Fruit fly (Drosophila melanogaster) whole organism, embryonic: ENCODE results near the gene CG9288.

Experiments
- Atf6 ChIP-seq: fragments of 200-800 bp; sonication (Bioruptor generic); IDR thresholded peaks from 2 replicates; pipeline ENCODE4 v1.3.6; 2022; ENCODE audit warnings: missing biosample characterization, missing genetic modification characterization
- CG10431 ChIP-seq: fragments of 200-800 bp; sonication (Bioruptor generic); optimal IDR thresholded peaks from 3 replicates; lab custom pipeline; 2018; ENCODE audit warnings: missing biosample characterization, mild to moderate bottlenecking, missing genetic modification characterization
- CG11504 ChIP-seq: fragments of 200-800 bp; sonication (Bioruptor generic); optimal IDR thresholded peaks from 3 replicates; lab custom pipeline; 2019; ENCODE audit warnings: missing biosample characterization, mild to moderate bottlenecking, missing genetic modification characterization, moderate library complexity
- CG12071 ChIP-seq: fragments of 200-800 bp; sonication (Bioruptor generic); optimal IDR thresholded peaks from 3 replicates; lab custom pipeline; 2018; ENCODE audit warnings: missing biosample characterization, mild to moderate bottlenecking, missing genetic modification characterization
- CG14050 ChIP-seq: fragments of 200-800 bp; sonication (Bioruptor generic); IDR thresholded peaks from 3 replicates; pipeline ENCODE4 v1.3.6; 2022; ENCODE audit warnings: missing biosample characterization, missing genetic modification characterization
- CG17361 ChIP-seq: fragments of 200-800 bp; sonication (Bioruptor generic); IDR thresholded peaks from 3 replicates; pipeline ENCODE4 v1.3.6; 2022; ENCODE audit warnings: missing biosample characterization, missing genetic modification characterization
- CG17612 ChIP-seq: fragments of 200-800 bp; sonication (Bioruptor generic); IDR thresholded peaks from 2 replicates; pipeline ENCODE4 v1.3.6; 2022; ENCODE audit warnings: missing biosample characterization, missing genetic modification characterization
- CG18262 ChIP-seq: fragments of 200-800 bp; optimal IDR thresholded peaks from 3 replicates; lab custom pipeline; 2019; ENCODE audit warnings: missing biosample characterization, mild to moderate bottlenecking, missing genetic modification characterization, moderate library complexity
- CG3407 ChIP-seq: fragments of 200-800 bp; sonication (Bioruptor generic); optimal IDR thresholded peaks from 2 replicates; lab custom pipeline; 2018; ENCODE audit warnings: missing biosample characterization, mild to moderate bottlenecking, missing genetic modification characterization
- CG3726 ChIP-seq: fragments of 200-800 bp; sonication (Bioruptor generic); IDR thresholded peaks from 3 replicates; pipeline ENCODE4, ENCODE4 v1.3.6; 2022; ENCODE audit warnings: missing biosample characterization, missing genetic modification characterization
- CG4854 ChIP-seq: fragments of 200-800 bp; sonication (Bioruptor generic); optimal IDR thresholded peaks from 2 replicates; lab custom pipeline; 2016; ENCODE audit warnings: missing biosample characterization, missing genetic modification characterization, inconsistent platforms
- CG7928 ChIP-seq: fragments of 200-800 bp; sonication (Bioruptor generic); optimal IDR thresholded peaks from 2 replicates; lab custom pipeline; 2017; ENCODE audit warnings: missing biosample characterization, mild to moderate bottlenecking, missing genetic modification characterization
- CG7987 ChIP-seq: fragments of 200-800 bp; sonication (Bioruptor generic); optimal IDR thresholded peaks from 2 replicates; lab custom pipeline; 2018; ENCODE audit warnings: missing biosample characterization, mild to moderate bottlenecking, missing genetic modification characterization, moderate library complexity
- Dbx ChIP-seq: fragments of 200-800 bp; sonication (Bioruptor generic); IDR thresholded peaks from 3 replicates; pipeline ENCODE4 v1.3.6; 2022; ENCODE audit warnings: missing biosample characterization, missing genetic modification characterization
- Doc3 ChIP-seq: fragments of 200-800 bp; sonication (Bioruptor generic); IDR thresholded peaks from 3 replicates; pipeline ENCODE4 v1.3.6; 2022; ENCODE audit warnings: missing biosample characterization, missing genetic modification characterization; ENCODE audit not compliant: partially characterized antibody
- Ets65A ChIP-seq: fragments of 200-800 bp; sonication (Bioruptor generic); peaks from one replicate; lab custom pipeline; 2016; ENCODE audit warnings: missing biosample characterization, missing genetic modification characterization
- HLH4C ChIP-seq: fragments of 200-800 bp; sonication (Bioruptor generic); IDR thresholded peaks from 3 replicates; pipeline ENCODE4 v1.3.6; 2022; ENCODE audit warnings: missing biosample characterization, missing genetic modification characterization; ENCODE audit not compliant: partially characterized antibody
- Hr3 ChIP-seq: fragments of 200-800 bp; sonication (Bioruptor generic); optimal IDR thresholded peaks from 3 replicates; lab custom pipeline; 2016; ENCODE audit warnings: missing biosample characterization, missing genetic modification characterization
- Hr51 ChIP-seq, 2 experiments: fragments of 200-800 bp; sonication (Bioruptor generic); optimal IDR thresholded peaks; 2 replicates in 1 of 2; 3 replicates in 1 of 2; lab custom pipeline; 2016 to 2018; ENCODE audit warnings: missing biosample characterization in 2 of 2, missing genetic modification characterization in 2 of 2, mild to moderate bottlenecking in 1 of 2, moderate library complexity in 1 of 2
- Hr78 ChIP-seq, 2 experiments: fragments of 200-800 bp in 1 of 2; fragments of >200 bp in 1 of 2; sonication (Bioruptor generic) in 1 of 2; optimal IDR thresholded peaks; 2 replicates each; lab custom pipeline; 2017 to 2019; ENCODE audit warnings: missing biosample characterization in 2 of 2, missing genetic modification characterization in 2 of 2, mild to moderate bottlenecking in 1 of 2, moderate library complexity in 1 of 2
- MBD-R2 ChIP-seq: fragments of 200-800 bp; sonication (Bioruptor generic); IDR thresholded peaks from 2 replicates; pipeline ENCODE4 v1.3.6; 2022; ENCODE audit warnings: missing biosample characterization, missing genetic modification characterization
- Scr ChIP-seq: fragments of 200-800 bp; sonication (Bioruptor generic); IDR thresholded peaks from 2 replicates; pipeline ENCODE4 v1.3.6; 2022; ENCODE audit warnings: missing biosample characterization, missing genetic modification characterization; ENCODE audit not compliant: partially characterized antibody
- Sin3A ChIP-seq: fragments of >200 bp; optimal IDR thresholded peaks from 2 replicates; lab custom pipeline; 2018
- Six4 ChIP-seq: fragments of 200-800 bp; sonication (Bioruptor generic); optimal IDR thresholded peaks from 2 replicates; lab custom pipeline; 2016; ENCODE audit warnings: missing biosample characterization, missing genetic modification characterization
- Sox100B ChIP-seq: fragments of 200-800 bp; sonication (Bioruptor generic); optimal IDR thresholded peaks from 3 replicates; lab custom pipeline; 2018; ENCODE audit warnings: missing biosample characterization, mild to moderate bottlenecking, missing genetic modification characterization
- amos ChIP-seq: fragments of 200-800 bp; sonication (Bioruptor generic); IDR thresholded peaks from 2 replicates; pipeline ENCODE4 v1.3.6; 2022; ENCODE audit warnings: missing biosample characterization, missing genetic modification characterization; ENCODE audit not compliant: partially characterized antibody
- br ChIP-seq: fragments of >200 bp; optimal IDR thresholded peaks from 2 replicates; lab custom pipeline; 2017
- bsh ChIP-seq, 2 experiments: fragments of 200-800 bp; sonication (Bioruptor generic); optimal IDR thresholded peaks; 2 replicates each; lab custom pipeline; 2017 to 2018; ENCODE audit warnings: mild to moderate bottlenecking in 2 of 2, missing biosample characterization in 2 of 2, missing genetic modification characterization in 2 of 2, moderate library complexity in 1 of 2
- crol ChIP-seq: fragments of 200-800 bp; sonication (Bioruptor generic); IDR thresholded peaks from 2 replicates; pipeline ENCODE4 v1.3.6; 2022; ENCODE audit warnings: missing biosample characterization, missing genetic modification characterization
- cwo ChIP-seq: fragments of 200-800 bp; sonication (Bioruptor generic); optimal IDR thresholded peaks from 3 replicates; lab custom pipeline; 2017; ENCODE audit warnings: missing biosample characterization, missing genetic modification characterization, mild to moderate bottlenecking, moderate library complexity, missing genetic modification reagents
- eve ChIP-seq, 2 experiments: fragments of >200 bp; optimal IDR thresholded peaks; 2 replicates each; lab custom pipeline; 2017; ENCODE audit warnings: missing biosample characterization in 2 of 2, missing genetic modification characterization in 2 of 2
- gem ChIP-seq: fragments of 200-800 bp; sonication (Bioruptor generic); optimal IDR thresholded peaks from 2 replicates; lab custom pipeline; 2019; ENCODE audit warnings: missing biosample characterization, mild to moderate bottlenecking, missing genetic modification characterization, moderate library complexity
- insv ChIP-seq, 2 experiments: fragments of 200-800 bp; sonication (Bioruptor generic); optimal IDR thresholded peaks; 3 replicates each; lab custom pipeline; 2016 to 2018; ENCODE audit warnings: missing biosample characterization in 2 of 2, missing genetic modification characterization in 2 of 2
- kah ChIP-seq: fragments of 200-800 bp; sonication (Bioruptor generic); optimal IDR thresholded peaks from 2 replicates; lab custom pipeline; 2018; ENCODE audit warnings: missing biosample characterization, mild to moderate bottlenecking, missing genetic modification characterization
- lilli ChIP-seq: fragments of 200-800 bp; sonication (Bioruptor generic); optimal IDR thresholded peaks from 3 replicates; lab custom pipeline; 2016; ENCODE audit warnings: missing biosample characterization, missing genetic modification characterization
- lola ChIP-seq, 3 experiments: fragments of >200 bp in 2 of 3; fragments of 200-800 bp in 1 of 3; sonication (Bioruptor generic) in 1 of 3; optimal IDR thresholded peaks; 2 replicates each; lab custom pipeline; 2017 to 2019; ENCODE audit warnings: missing biosample characterization in 3 of 3, missing genetic modification characterization in 3 of 3, mild to moderate bottlenecking in 1 of 3, moderate library complexity in 1 of 3
- nau ChIP-seq: fragments of 200-800 bp; sonication (Bioruptor generic); optimal IDR thresholded peaks from 3 replicates; lab custom pipeline; 2017; ENCODE audit warnings: missing biosample characterization, mild to moderate bottlenecking, missing genetic modification characterization, missing genetic modification reagents
- nmo ChIP-seq: fragments of 200-800 bp; sonication (Bioruptor generic); optimal IDR thresholded peaks from 2 replicates; lab custom pipeline; 2018; ENCODE audit warnings: missing biosample characterization, mild to moderate bottlenecking, missing genetic modification characterization, moderate library complexity
- pnt ChIP-seq: fragments of 200-800 bp; sonication (Bioruptor generic); optimal IDR thresholded peaks from 3 replicates; lab custom pipeline; 2016; ENCODE audit warnings: missing biosample characterization, missing genetic modification characterization
- repo ChIP-seq: fragments of 200-800 bp; sonication (Bioruptor generic); optimal IDR thresholded peaks from 2 replicates; lab custom pipeline; 2016; ENCODE audit warnings: missing biosample characterization, missing genetic modification characterization
- row ChIP-seq: fragments of 200-800 bp; sonication (Bioruptor generic); IDR thresholded peaks from 3 replicates; pipeline ENCODE4 v1.3.6; 2022; ENCODE audit warnings: missing biosample characterization, missing genetic modification characterization

The CG9288 gene

DNA sequence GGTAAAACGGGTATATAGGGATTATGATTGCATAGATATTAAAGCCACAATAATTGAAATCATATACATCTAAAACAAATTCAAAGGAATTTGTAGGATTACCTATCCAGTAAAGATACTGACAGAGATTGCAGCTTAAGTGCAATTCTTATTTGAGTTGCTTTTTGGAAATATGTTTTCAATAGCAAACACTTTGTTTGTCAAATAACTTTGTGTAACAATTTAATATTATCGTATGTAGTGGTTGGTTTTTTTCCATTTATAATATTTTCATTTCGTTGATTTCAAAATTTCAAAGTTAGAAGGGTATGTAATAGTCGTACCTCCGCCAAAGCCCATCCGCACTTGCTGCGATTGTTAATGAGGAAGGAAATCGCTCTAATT lies 27.3 kb downstream of the CG9288 start (continued):
- TF ChIP-seq Sox100B (GFP tag; lab: Kevin White, UChicago), result peak; percentile 16
- TF ChIP-seq Hr51 (GFP tag; optimal IDR thresholded peaks at IDR 0.05; lab: Kevin White, UChicago), result peak in 1 of 2 experiments; percentile 18
- peak in 1 of 2 experiments; percentile 1 for TF ChIP-seq bsh (GFP tag; optimal IDR thresholded peaks at IDR 0.05; lab: Kevin White, UChicago)
- TF ChIP-seq CG7987 (GFP tag; lab: Kevin White, UChicago), result no peak
- peak; percentile 28 for TF ChIP-seq CG11504 (tag; lab: Kevin White, UChicago)
- no peak for TF ChIP-seq CG10431
- no peak for TF ChIP-seq repo (GFP tag; lab: Kevin White, UChicago)
- 0 out of 3 replicates have a peak, but pooled peaks have one; percentile 17 for TF ChIP-seq row
- no peak for TF ChIP-seq pnt (GFP tag; lab: Kevin White, UChicago)
- TF ChIP-seq CG7928 (GFP tag; lab: Kevin White, UChicago), result no peak
- no peak for TF ChIP-seq Doc3
- peak in 1 of 3 experiments; percentile 0 for TF ChIP-seq lola (GFP tag; optimal IDR thresholded peaks at IDR 0.05; lab: Kevin White, UChicago)
- no peak for TF ChIP-seq CG14050
- TF ChIP-seq kah (GFP tag; lab: Kevin White, UChicago), result no peak
- 0 out of 3 replicates have a peak, but pooled peaks have one; percentile 23 for TF ChIP-seq CG17361 (GFP tag; lab: Robert Waterston, UW)
- TF ChIP-seq nau, result no peak
- TF ChIP-seq Atf6 (GFP tag; lab: Robert Waterston, UW), result no peak
- no peak for TF ChIP-seq Hr78 (GFP tag; optimal IDR thresholded peaks at IDR 0.05; lab: Kevin White, UChicago)
- peak; percentile 21 for TF ChIP-seq nmo (GFP tag; lab: Kevin White, UChicago)
- TF ChIP-seq eve (GFP tag; optimal IDR thresholded peaks at IDR 0.05; lab: Kevin White, UChicago), result peak in 1 of 2 experiments; percentile 46
- no peak for TF ChIP-seq Scr (GFP tag; lab: Robert Waterston, UW)
- no peak for TF ChIP-seq insv (GFP tag; optimal IDR thresholded peaks at IDR 0.05; lab: Kevin White, UChicago)
- no peak for TF ChIP-seq br (lab: Kevin White, UChicago)
- no peak for TF ChIP-seq cwo
- no peak for TF ChIP-seq Dbx (GFP tag; lab: Robert Waterston, UW)
- peak; percentile 12 for TF ChIP-seq CG18262
- no peak for TF ChIP-seq CG17612 (GFP tag; lab: Robert Waterston, UW)
- no peak for TF ChIP-seq Sin3A (lab: Kevin White, UChicago)
- no peak for TF ChIP-seq amos (GFP tag; lab: Robert Waterston, UW)
- peak; percentile 34 for TF ChIP-seq gem (tag; lab: Kevin White, UChicago)

dm6 chr3R:13807330-13807729 lies 27.9 kb downstream of the CG9288 start:
- no peak for TF ChIP-seq HLH4C (GFP tag; lab: Robert Waterston, UW)
- TF ChIP-seq CG3726 (GFP tag; lab: Robert Waterston, UW), result no peak
- TF ChIP-seq MBD-R2 (GFP tag; lab: Robert Waterston, UW), result no peak
- no peak for TF ChIP-seq Atf6 (GFP tag; lab: Robert Waterston, UW)
- peak; percentile 26 for TF ChIP-seq Ets65A (GFP tag; lab: Kevin White, UChicago)
- no peak for TF ChIP-seq Hr3 (GFP tag; lab: Kevin White, UChicago)
- TF ChIP-seq CG4854, result no peak
- no peak for TF ChIP-seq CG12071
- TF ChIP-seq CG3407 (GFP tag; lab: Kevin White, UChicago), result no peak
- TF ChIP-seq crol, result peak; percentile 59
- no peak for TF ChIP-seq Doc3
- no peak for TF ChIP-seq Six4 (GFP tag; lab: Kevin White, UChicago)
- no peak for TF ChIP-seq lilli (GFP tag; lab: Kevin White, UChicago)
